Worm (Caenorhabditis elegans): ENCODE measurements around the gene irld-28.
"Not testable (repeated sequence)": the region's sequence is repeated elsewhere in the genome, so short reads cannot be mapped to it uniquely, and the experiment has no call there.

The irld-28 gene

DNA sequence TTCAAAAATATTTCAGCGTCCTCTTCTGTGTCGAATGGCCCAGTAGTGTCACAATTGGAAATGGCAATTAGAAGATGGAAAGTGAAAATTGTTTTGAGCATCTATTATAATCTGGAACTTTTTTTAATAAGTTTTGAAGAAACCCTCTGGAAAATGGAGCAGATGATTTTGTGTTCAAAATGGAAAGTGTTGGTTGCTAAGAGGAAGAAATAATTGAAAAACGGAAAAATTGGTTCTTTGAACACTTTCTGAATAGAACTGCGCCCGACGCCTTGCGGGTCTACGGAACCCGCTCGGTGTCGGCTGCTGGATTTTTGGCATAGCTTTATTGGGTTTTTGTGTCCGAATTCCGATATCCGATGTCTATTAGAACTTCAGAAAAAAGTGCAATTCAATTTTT is at the start of gene irld-28:
Gene irld-28 (minus strand): TSS at position 101 of the 400 bp plus-strand sequence.
- no peak for TF ChIP-seq snpc-4 (tag; optimal IDR thresholded peaks at IDR 0.05)
- no peak for TF ChIP-seq egl-5 (tag; optimal IDR thresholded peaks at IDR 0.05)

DNA sequence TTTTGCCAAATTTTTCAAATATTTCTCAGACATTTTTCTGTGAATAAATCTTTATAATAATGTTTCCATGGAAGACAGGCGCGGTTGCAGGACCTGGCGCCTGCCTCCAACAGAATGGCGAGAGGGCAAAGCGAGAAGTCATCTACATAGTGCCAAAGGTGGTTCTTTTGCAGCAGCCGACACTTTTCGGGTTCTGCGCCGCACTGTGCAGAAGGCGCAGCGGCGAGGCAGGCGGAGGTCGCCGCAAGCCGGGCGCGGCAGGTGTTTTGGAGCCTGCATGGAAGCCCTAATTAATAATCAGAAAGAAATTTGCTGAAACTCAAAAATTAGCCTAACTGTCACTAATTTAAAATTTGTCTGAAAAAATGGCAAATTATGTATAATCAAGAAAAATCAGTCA is 7.5 kb upstream of the irld-28 start:
- TF ChIP-seq fkh-2 (tag; optimal IDR thresholded peaks at IDR 0.05) (no peak), nhr-67 (tag; optimal IDR thresholded peaks at IDR 0.05) (no peak)

DNA sequence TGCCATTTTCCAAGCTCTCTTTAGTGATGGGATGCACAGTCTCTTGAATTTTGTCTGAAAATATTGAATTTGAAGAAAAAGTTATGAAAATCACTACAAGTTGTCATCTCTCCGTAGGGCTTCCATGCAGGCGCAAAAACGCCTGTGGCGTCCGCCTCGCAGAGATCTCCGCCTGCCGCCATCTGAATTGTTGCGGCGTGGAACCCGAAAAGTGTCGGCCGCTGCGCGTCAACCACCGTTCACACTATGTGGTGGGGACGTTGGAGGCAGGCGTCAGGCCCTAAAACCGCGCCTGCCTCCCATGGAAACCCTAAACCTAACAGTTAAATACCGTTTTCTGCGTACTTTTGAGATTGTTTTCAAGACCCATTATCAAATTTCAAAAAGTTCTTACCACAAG is 6.0 kb upstream of the irld-28 start:
- TF ChIP-seq nhr-67 (tag; optimal IDR thresholded peaks at IDR 0.05) (no peak), elt-1 (tag; optimal IDR thresholded peaks at IDR 0.05) (no peak), fkh-2 (tag; optimal IDR thresholded peaks at IDR 0.05) (no peak), ceh-9 (tag; optimal IDR thresholded peaks at IDR 0.05) (no peak), ama-1 (optimal IDR thresholded peaks at IDR 0.05) (no peak), snpc-4 (tag; optimal IDR thresholded peaks at IDR 0.05) (no peak), ceh-82 (tag; optimal IDR thresholded peaks at IDR 0.05) (no peak), sea-2 (GFP tag; optimal IDR thresholded peaks at IDR 0.05) (no peak), R02D3.7 (tag; optimal IDR thresholded peaks at IDR 0.05) (no peak), nhr-43 (tag; optimal IDR thresholded peaks at IDR 0.05; ENCODE audit: poor library complexity, severe bottlenecking) (no peak), pqm-1 (tag; optimal IDR thresholded peaks at IDR 0.05) (no peak), pha-4 (tag; optimal IDR thresholded peaks at IDR 0.05) (no peak), ceh-16 (tag; optimal IDR thresholded peaks at IDR 0.05) (no peak), fos-1 (tag; optimal IDR thresholded peaks at IDR 0.05) (no peak), nhr-76 (tag; optimal IDR thresholded peaks at IDR 0.05) (no peak), nhr-23 (tag; optimal IDR thresholded peaks at IDR 0.05) (no peak), hmg-11 (tag; optimal IDR thresholded peaks at IDR 0.05) (no peak)

DNA sequence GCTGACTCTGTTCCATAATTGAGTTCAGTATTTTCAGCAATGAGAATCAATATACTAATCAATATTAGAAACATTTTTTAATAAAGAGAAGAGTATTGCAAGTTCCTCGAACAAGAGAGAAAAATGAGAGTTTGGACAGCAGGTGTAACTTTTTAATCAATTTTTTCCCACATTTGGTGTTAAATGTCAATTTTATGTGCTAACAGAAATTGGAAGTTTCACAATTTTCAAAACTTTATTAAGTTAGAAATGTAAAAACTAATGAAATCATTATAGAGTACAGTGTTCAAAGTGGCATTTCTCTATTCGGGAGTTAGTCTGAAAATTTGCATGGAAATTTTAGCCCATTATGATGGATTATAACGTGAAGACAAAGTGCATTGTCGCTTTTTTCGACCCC is 5.2 kb upstream of the irld-28 start, which contains the start of gene irld-30:
Gene irld-30 (minus strand): TSS at position 101 of the 400 bp plus-strand sequence.
- TF ChIP-seq ztf-11 (tag; optimal IDR thresholded peaks at IDR 0.05) (no peak), nhr-237 (tag; optimal IDR thresholded peaks at IDR 0.05) (no peak), nhr-25 (tag; optimal IDR thresholded peaks at IDR 0.05) (no peak)

- TF ChIP-seq ceh-28 (tag; optimal IDR thresholded peaks at IDR 0.05) (no peak), skn-1 (tag; optimal IDR thresholded peaks at IDR 0.05) (no peak), nhr-28 (tag; optimal IDR thresholded peaks at IDR 0.05) (no peak), ZK546.5 (tag; optimal IDR thresholded peaks at IDR 0.05) (no peak), lin-15B (tag; optimal IDR thresholded peaks at IDR 0.05) (no peak), unc-39 (tag; optimal IDR thresholded peaks at IDR 0.05) (no peak), nhr-12 (tag; optimal IDR thresholded peaks at IDR 0.05) (no peak), nhr-11 (tag; optimal IDR thresholded peaks at IDR 0.05) (no peak), R02D3.7 (tag; optimal IDR thresholded peaks at IDR 0.05) (no peak), sea-2 (GFP tag; optimal IDR thresholded peaks at IDR 0.05) (no peak), fkh-10 (GFP tag; optimal IDR thresholded peaks at IDR 0.05) (no peak), eor-1 (tag; optimal IDR thresholded peaks at IDR 0.05) (no peak), nfya-1 (tag; optimal IDR thresholded peaks at IDR 0.05; ENCODE audit: insufficient read depth) (no peak), jun-1 (tag; optimal IDR thresholded peaks at IDR 0.05) (no peak), nhr-76 (tag; optimal IDR thresholded peaks at IDR 0.05) (no peak), ceh-82 (tag; optimal IDR thresholded peaks at IDR 0.05) (no peak), hmg-11 (tag; optimal IDR thresholded peaks at IDR 0.05) (no peak), lin-39 (tag; optimal IDR thresholded peaks at IDR 0.05) (no peak), mml-1 (tag; optimal IDR thresholded peaks at IDR 0.05) (no peak), nhr-67 (tag; optimal IDR thresholded peaks at IDR 0.05) (no peak)
These were observed 2.5 kb upstream of the irld-28 start, which contains the start of gene irld-29 for ce11 chrV:2338538-2338937. Gene irld-29, minus strand, starts transcription at chrV:2338638.

ce11 chrV:2331616-2332015 is 4.4 kb downstream of the irld-28 start, which contains the start of gene irld-32:
Gene irld-32, plus strand, starts transcription at chrV:2331916.
- not testable (repeated sequence) for TF ChIP-seq lin-39, aly-2, unc-39 (tag; optimal IDR thresholded peaks at IDR 0.05)
